Worm (Caenorhabditis elegans) whole organism, L4 larva: ENCODE measurements around the gene F35F10.6.

Source experiments
- aly-2 ChIP-seq: sonication (generic microtip); optimal IDR thresholded peaks from 2 replicates; lab custom pipeline; 2018; ENCODE audit warnings: missing biosample characterization, missing genetic modification characterization
- ama-1 ChIP-seq: fragments of 150-350 bp; optimal IDR thresholded peaks from 2 replicates; lab custom pipeline; 2014; ENCODE audit warnings: inconsistent platforms, mixed read lengths
- ceh-82 ChIP-seq: sonication (generic microtip); optimal IDR thresholded peaks from 2 replicates; lab custom pipeline; 2017; ENCODE audit warnings: missing biosample characterization, missing genetic modification characterization
- jun-1 ChIP-seq: fragments of 150-350 bp; optimal IDR thresholded peaks from 2 replicates; lab custom pipeline; 2014; ENCODE audit warnings: missing biosample characterization, missing genetic modification reagents, missing genetic modification characterization
- lin-15B ChIP-seq: fragments of 150-350 bp; sonication (generic microtip); optimal IDR thresholded peaks from 3 replicates; lab custom pipeline; 2014; ENCODE audit warnings: missing biosample characterization, missing genetic modification characterization
- mdl-1 ChIP-seq, 2 experiments: fragments of 150-350 bp in 1 of 2; sonication (generic microtip) in 1 of 2; optimal IDR thresholded peaks; 2 replicates each; lab custom pipeline; 2014 to 2017; ENCODE audit warnings: missing biosample characterization in 2 of 2, missing genetic modification characterization in 2 of 2
- nhr-237 ChIP-seq: sonication (generic microtip); optimal IDR thresholded peaks from 2 replicates; lab custom pipeline; 2017; ENCODE audit warnings: missing biosample characterization, missing genetic modification characterization
- snpc-1.2 ChIP-seq: fragments of 200-800 bp; sonication (Bioruptor generic); IDR thresholded peaks from 2 replicates; pipeline ENCODE4 v1.3.6; 2022; ENCODE audit warnings: missing genetic modification reagents, missing genetic modification characterization, missing compliant biosample characterization
- unc-39 ChIP-seq: sonication (generic microtip); optimal IDR thresholded peaks from 2 replicates; lab custom pipeline; 2017; ENCODE audit warnings: missing biosample characterization, missing genetic modification characterization
- ztf-11 ChIP-seq: fragments of 150-350 bp; optimal IDR thresholded peaks from 2 replicates; lab custom pipeline; 2014; ENCODE audit warnings: missing biosample characterization, missing genetic modification characterization

ce11 chrV:3316108-3316507 is 26.9 kb upstream of the F35F10.6 start, which contains the start of gene F35F10.1:
- no peak for TF ChIP-seq aly-2
- no peak for TF ChIP-seq ceh-82 (tag; lab: Kevin White, UChicago)
- TF ChIP-seq nhr-237 (tag; lab: Kevin White, UChicago): no peak
- no peak for TF ChIP-seq snpc-1.2
- TF ChIP-seq lin-15B (tag; lab: Kevin White, UChicago): no peak
- TF ChIP-seq jun-1 (tag; lab: Kevin White, UChicago): no peak
- no peak for TF ChIP-seq ztf-11 (tag; lab: Kevin White, UChicago)
- no peak for TF ChIP-seq ama-1 (lab: Kevin White, UChicago)
- TF ChIP-seq unc-39: no peak
- TF ChIP-seq mdl-1 (tag; optimal IDR thresholded peaks at IDR 0.05; lab: Kevin White, UChicago): no peak
